Fruit fly (Drosophila melanogaster) whole organism, wandering third instar larva: ENCODE data around the gene et.

Experiments used
- Dfd ChIP-seq: fragments of >200 bp; optimal IDR thresholded peaks from 2 replicates; lab custom pipeline; 2017; ENCODE audit warnings: missing biosample characterization, missing genetic modification characterization
- HLH106 ChIP-seq: fragments of 200-800 bp; optimal IDR thresholded peaks from 3 replicates; lab custom pipeline; 2019; ENCODE audit warnings: missing biosample characterization, mild to moderate bottlenecking, missing genetic modification characterization, moderate library complexity
- Hr83 ChIP-seq: fragments of 200-300 bp; sonication (Bioruptor generic); optimal IDR thresholded peaks from 2 replicates; lab custom pipeline; 2016; ENCODE audit warnings: missing biosample characterization, mild to moderate bottlenecking, missing genetic modification characterization, moderate library complexity; ENCODE audit not compliant: poor library complexity, severe bottlenecking
- Jra ChIP-seq: sonication (Bioruptor generic); optimal IDR thresholded peaks from 2 replicates; lab custom pipeline; 2016; ENCODE audit warnings: missing biosample characterization, missing genetic modification characterization
- Myc ChIP-seq: fragments of >200 bp; optimal IDR thresholded peaks from 2 replicates; lab custom pipeline; 2017
- Rel ChIP-seq, 2 experiments: fragments of 200-800 bp; sonication (Bioruptor generic) in 1 of 2; optimal IDR thresholded peaks; 2 replicates in 1 of 2; 3 replicates in 1 of 2; lab custom pipeline; 2016 to 2019; ENCODE audit warnings: mild to moderate bottlenecking in 2 of 2, missing biosample characterization in 2 of 2, missing genetic modification characterization in 2 of 2, moderate library complexity in 1 of 2
- Sp1 ChIP-seq: fragments of 200-800 bp; sonication (Bioruptor generic); optimal IDR thresholded peaks from 3 replicates; lab custom pipeline; 2019; ENCODE audit warnings: missing biosample characterization, mild to moderate bottlenecking, missing genetic modification characterization, moderate library complexity
- br ChIP-seq: fragments of 200-800 bp; sonication (Bioruptor generic); optimal IDR thresholded peaks from 2 replicates; lab custom pipeline; 2016; ENCODE audit warnings: missing biosample characterization, missing genetic modification characterization
- dl ChIP-seq, 2 experiments: fragments of 175-275, 200-275 bp in 1 of 2; fragments of 200-275 bp in 1 of 2; sonication (Bioruptor generic); optimal IDR thresholded peaks; lab custom pipeline; 2018; ENCODE audit warnings: mild to moderate bottlenecking in 2 of 2, missing biosample characterization in 2 of 2, missing genetic modification characterization in 2 of 2, moderate library complexity in 2 of 2; ENCODE audit not compliant: partially characterized antibody in 2 of 2, insufficient read depth in 1 of 2
- dmrt93B ChIP-seq: fragments of 200-800 bp; sonication (Bioruptor generic); optimal IDR thresholded peaks from 2 replicates; lab custom pipeline; 2018; ENCODE audit warnings: missing biosample characterization, mild to moderate bottlenecking, missing genetic modification characterization
- dsf ChIP-seq: sonication (Bioruptor generic); optimal IDR thresholded peaks from 2 replicates; lab custom pipeline; 2016; ENCODE audit warnings: missing biosample characterization, missing genetic modification characterization, borderline replicate concordance
- ey ChIP-seq: fragments of 200-800 bp; sonication (Bioruptor generic); optimal IDR thresholded peaks from 2 replicates; lab custom pipeline; 2016; ENCODE audit warnings: missing biosample characterization, missing genetic modification characterization
- pan ChIP-seq: fragments of >200 bp; optimal IDR thresholded peaks from 2 replicates; lab custom pipeline; 2017
- psq ChIP-seq: fragments of 200-800 bp; sonication (Bioruptor generic); optimal IDR thresholded peaks from 3 replicates; lab custom pipeline; 2017; ENCODE audit warnings: missing biosample characterization, mild to moderate bottlenecking, missing genetic modification characterization, moderate library complexity
- usp ChIP-seq: fragments of >200 bp; optimal IDR thresholded peaks from 2 replicates; lab custom pipeline; 2017; ENCODE audit warnings: missing biosample characterization, missing genetic modification characterization

The et gene

dm6 chrX:19622924-19623323 is 52.8 kb downstream of the et start, which contains the start of the genes Naa20A and MKP-4:
Gene Naa20A (minus strand): TSS chrX:19623074.
Gene MKP-4 (plus strand): TSS chrX:19623114.
- TF ChIP-seq dsf (GFP tag; lab: Kevin White, UChicago) (no peak), dl (GFP tag; optimal IDR thresholded peaks at IDR 0.05; lab: Kevin White, UChicago; ENCODE audit: insufficient read depth in 1 of 2, partially characterized antibody in 2 of 2) (no peak), Dfd (no peak), Jra (GFP tag; lab: Kevin White, UChicago) (no peak), HLH106 (no peak), Hr83 (no peak), br (GFP tag; lab: Kevin White, UChicago) (no peak), Rel (GFP tag; optimal IDR thresholded peaks at IDR 0.05; lab: Kevin White, UChicago) (no peak), Rel (tag; optimal IDR thresholded peaks at IDR 0.05; lab: Kevin White, UChicago) (no peak), psq (GFP tag; lab: Kevin White, UChicago) (no peak), dmrt93B (GFP tag; lab: Kevin White, UChicago) (no peak), pan (lab: Kevin White, UChicago) (no peak), Myc (lab: Kevin White, UChicago) (no peak), usp (GFP tag; lab: Kevin White, UChicago) (no peak), ey (GFP tag; lab: Kevin White, UChicago) (no peak), Sp1 (GFP tag; lab: Kevin White, UChicago) (no peak)
